Worm (Caenorhabditis elegans) whole organism, young adult: ENCODE results near the gene W02B12.16.

Source experiments
- die-1 ChIP-seq: sonication (generic microtip); optimal IDR thresholded peaks from 2 replicates; lab custom pipeline; 2016; ENCODE audit warnings: missing genotype, mild to moderate bottlenecking, missing genetic modification characterization, missing compliant biosample characterization
- him-1 ChIP-seq: sonication (generic microtip); optimal IDR thresholded peaks from 2 replicates; lab custom pipeline; 2016; ENCODE audit warnings: missing genotype, missing genetic modification reagents, missing genetic modification characterization, missing compliant biosample characterization
- lin-35 ChIP-seq, 3 experiments: fragments of 150-350 bp in 2 of 3; sonication (generic microtip) in 1 of 3; optimal IDR thresholded peaks; 2 replicates each; lab custom pipeline; 2014 to 2018; ENCODE audit warnings: missing biosample characterization in 3 of 3, missing genetic modification characterization in 3 of 3, missing genetic modification reagents in 3 of 3
- madf-8 ChIP-seq: fragments of 200-800 bp; sonication (Bioruptor generic); conservative IDR thresholded peaks from 2 replicates; pipeline ENCODE4 v1.3.6; 2022; ENCODE audit warnings: missing genetic modification reagents, missing genetic modification characterization, missing compliant biosample characterization
- nfya-2 ChIP-seq: fragments of 200-800 bp; sonication (Bioruptor generic); IDR thresholded peaks from 2 replicates; pipeline ENCODE4 v1.3.6; 2022; ENCODE audit warnings: missing genetic modification reagents, missing genetic modification characterization, missing compliant biosample characterization
- nhr-179 ChIP-seq: sonication (generic microtip); optimal IDR thresholded peaks from 2 replicates; lab custom pipeline; 2016; ENCODE audit warnings: mild to moderate bottlenecking, missing genetic modification characterization, missing compliant biosample characterization
- snpc-4 ChIP-seq, 5 experiments: fragments of 150-350 bp in 1 of 5; sonication (generic microtip) in 4 of 5; optimal IDR thresholded peaks; 2 replicates each; lab custom pipeline; 2014 to 2018; ENCODE audit warnings: missing genetic modification characterization in 5 of 5, missing biosample characterization in 3 of 5, antibody characterized with exemption in 2 of 5, mild to moderate bottlenecking in 2 of 5, missing compliant biosample characterization in 2 of 5, missing genotype in 2 of 5, moderate library complexity in 2 of 5, missing genetic modification reagents in 1 of 5
- tbp1 ChIP-seq: fragments of 200-800 bp; sonication (Bioruptor generic); optimal IDR thresholded peaks from 2 replicates; lab custom pipeline; 2018; ENCODE audit warnings: mild to moderate bottlenecking, missing genetic modification characterization, missing compliant biosample characterization

DNA sequence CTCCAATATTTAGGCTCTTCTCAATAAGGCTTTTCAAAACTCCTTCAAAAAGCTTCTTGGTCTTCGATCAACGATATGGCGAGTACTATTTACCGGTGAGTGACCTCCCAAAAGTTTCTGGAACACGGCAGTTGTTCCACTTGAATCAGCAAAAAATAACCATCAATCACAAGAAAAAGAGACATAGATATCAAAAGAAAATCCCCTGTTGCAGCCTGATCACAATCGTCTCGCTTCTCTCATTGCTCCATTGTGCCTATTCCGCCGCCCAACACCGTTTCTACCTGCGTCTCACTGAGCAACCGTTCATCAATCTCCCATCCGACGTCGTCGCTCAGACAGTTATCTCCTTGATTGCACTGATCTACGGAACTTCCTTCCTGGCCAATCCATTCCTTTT, 20.5 kb upstream of the W02B12.16 start, which contains the start of gene emc-5:
- TF ChIP-seq madf-8 (GFP tag; lab: Robert Waterston, UW) (no peak), nfya-2 (GFP tag; lab: Robert Waterston, UW) (no peak), him-1 (tag; lab: Kevin White, UChicago) (no peak), snpc-4 (GFP tag; optimal IDR thresholded peaks at IDR 0.05; lab: Kevin White, UChicago) (no peak), snpc-4 (tag; optimal IDR thresholded peaks at IDR 0.05; lab: Kevin White, UChicago) (no peak), die-1 (tag; lab: Kevin White, UChicago) (no peak), tbp1 (no peak), lin-35 (GFP tag; optimal IDR thresholded peaks at IDR 0.05; lab: Kevin White, UChicago) (no peak), nhr-179 (no peak)
